Worm (Caenorhabditis elegans) whole organism, L4/young adult: ENCODE results near the gene F44G4.6.

Source experiments
- W03F9.2 ChIP-seq: fragments of 150-350 bp; optimal IDR thresholded peaks from 2 replicates; lab custom pipeline; 2014; ENCODE audit warnings: missing biosample characterization, missing genetic modification characterization
- dao-5 ChIP-seq: sonication (generic microtip); optimal IDR thresholded peaks from 2 replicates; lab custom pipeline; 2016; ENCODE audit warnings: missing genotype, missing genetic modification characterization, moderate library complexity, missing compliant biosample characterization
- him-1 ChIP-seq: sonication (generic microtip); optimal IDR thresholded peaks from 2 replicates; lab custom pipeline; 2016; ENCODE audit warnings: missing genotype, missing genetic modification reagents, missing genetic modification characterization, missing compliant biosample characterization

Gene F44G4.6

DNA sequence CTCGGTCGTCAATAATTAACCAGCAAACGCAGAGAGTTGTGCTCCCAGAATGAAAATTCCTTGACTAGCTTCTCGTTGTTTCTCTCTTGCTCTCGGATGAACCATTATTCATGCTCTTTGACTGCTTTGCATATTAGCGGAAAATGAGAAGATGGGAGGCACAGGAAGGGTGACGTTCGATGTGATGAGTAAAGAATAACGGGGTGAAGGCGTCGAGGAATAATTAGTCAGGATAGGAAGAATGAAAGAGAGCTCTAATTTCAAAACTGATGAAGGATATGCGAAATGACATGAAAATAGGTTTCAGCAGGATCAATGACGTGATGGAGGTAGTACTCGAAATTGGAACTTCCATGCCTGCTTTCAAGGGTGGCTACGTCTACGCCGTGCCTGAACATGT, 50.3 kb downstream of the F44G4.6 start:
- TF ChIP-seq him-1 (tag; lab: Kevin White, UChicago), result no peak
- no peak for TF ChIP-seq dao-5 (tag; lab: Kevin White, UChicago)
- no peak for TF ChIP-seq W03F9.2 (tag; lab: Kevin White, UChicago)
